Fruit fly (Drosophila melanogaster) whole organism, embryonic: Measurements from ENCODE around the gene CG33986.
A peak's percentile ranks its signal among the peaks of the same experiment; 100 is the strongest.

Source experiments
- ATbp ChIP-seq: fragments of 200-800 bp; sonication (Bioruptor generic); optimal IDR thresholded peaks from 2 replicates; lab custom pipeline; 2017; ENCODE audit warnings: missing biosample characterization, mild to moderate bottlenecking, missing genetic modification characterization, missing genetic modification reagents
- Aef1 ChIP-seq: fragments of 200-800 bp; sonication (Bioruptor generic); IDR thresholded peaks from 3 replicates; pipeline ENCODE4 v1.3.6; 2022; ENCODE audit warnings: missing biosample characterization, missing genetic modification characterization
- Atf3 ChIP-seq: fragments of 200-800 bp; sonication (Bioruptor generic); optimal IDR thresholded peaks from 3 replicates; lab custom pipeline; 2016; ENCODE audit warnings: missing biosample characterization, missing genetic modification characterization
- Bdp1 ChIP-seq: fragments of 200-800 bp; sonication (Bioruptor generic); optimal IDR thresholded peaks from 3 replicates; lab custom pipeline; 2016; ENCODE audit warnings: missing biosample characterization, missing genetic modification characterization
- CG10543 ChIP-seq: fragments of 200-800 bp; sonication (Bioruptor generic); optimal IDR thresholded peaks from 3 replicates; lab custom pipeline; 2017; ENCODE audit warnings: missing biosample characterization, mild to moderate bottlenecking, missing genetic modification characterization, moderate library complexity
- CG11695 ChIP-seq: fragments of 200-800 bp; sonication (Bioruptor generic); IDR thresholded peaks from 3 replicates; pipeline ENCODE4 v1.3.6; 2022; ENCODE audit warnings: missing biosample characterization, missing genetic modification characterization
- CG12659 ChIP-seq: fragments of 200-800 bp; sonication (Bioruptor generic); optimal IDR thresholded peaks from 3 replicates; lab custom pipeline; 2017; ENCODE audit warnings: mild to moderate bottlenecking, missing biosample characterization, missing genetic modification reagents, missing genetic modification characterization
- CG17912 ChIP-seq: fragments of 200-800 bp; sonication (Bioruptor generic); optimal IDR thresholded peaks from 2 replicates; lab custom pipeline; 2018; ENCODE audit warnings: missing biosample characterization, mild to moderate bottlenecking, missing genetic modification characterization
- CG1832 ChIP-seq: fragments of 200-800 bp; sonication (Bioruptor generic); optimal IDR thresholded peaks from 2 replicates; lab custom pipeline; 2017; ENCODE audit warnings: missing biosample characterization, mild to moderate bottlenecking, missing genetic modification characterization, inconsistent platforms
- CG31441 ChIP-seq: fragments of 200-800 bp; sonication (Bioruptor generic); IDR thresholded peaks from 2 replicates; pipeline ENCODE4 v1.3.6; 2022; ENCODE audit warnings: missing biosample characterization, missing genetic modification characterization
- CG32772 ChIP-seq: fragments of 200-800 bp; sonication (Bioruptor generic); IDR thresholded peaks from 2 replicates; pipeline ENCODE4 v1.3.6; 2022; ENCODE audit warnings: missing biosample characterization, missing genetic modification characterization
- CG3726 ChIP-seq: fragments of 200-800 bp; sonication (Bioruptor generic); IDR thresholded peaks from 3 replicates; pipeline ENCODE4, ENCODE4 v1.3.6; 2022; ENCODE audit warnings: missing biosample characterization, missing genetic modification characterization
- CG3847 ChIP-seq: fragments of 200-800 bp; sonication (Bioruptor generic); IDR thresholded peaks from 2 replicates; pipeline ENCODE4 v1.3.6; 2022; ENCODE audit warnings: missing biosample characterization, missing genetic modification characterization
- CG6254 ChIP-seq: fragments of 200-800 bp; sonication (Bioruptor generic); optimal IDR thresholded peaks from 3 replicates; lab custom pipeline; 2017; ENCODE audit warnings: mild to moderate bottlenecking, missing biosample characterization, missing genetic modification reagents, missing genetic modification characterization
- CG7963 ChIP-seq: fragments of 200-800 bp; sonication (Bioruptor generic); IDR thresholded peaks from 3 replicates; pipeline ENCODE4 v1.3.6; 2022; ENCODE audit warnings: missing biosample characterization, missing genetic modification characterization; ENCODE audit not compliant: partially characterized antibody
- CG8924 ChIP-seq: fragments of 200-800 bp; optimal IDR thresholded peaks from 3 replicates; lab custom pipeline; 2019; ENCODE audit warnings: missing biosample characterization, mild to moderate bottlenecking, missing genetic modification characterization, moderate library complexity
- Dek ChIP-seq: fragments of 200-800 bp; sonication (Bioruptor generic); optimal IDR thresholded peaks from 3 replicates; lab custom pipeline; 2019; ENCODE audit warnings: missing biosample characterization, mild to moderate bottlenecking, missing genetic modification characterization, moderate library complexity
- Dfd ChIP-seq, 2 experiments: fragments of >200 bp; optimal IDR thresholded peaks; 2 replicates each; lab custom pipeline; 2017; ENCODE audit warnings: missing biosample characterization in 2 of 2, missing genetic modification characterization in 2 of 2
- Ets65A ChIP-seq: fragments of 200-800 bp; sonication (Bioruptor generic); peaks from one replicate; lab custom pipeline; 2016; ENCODE audit warnings: missing biosample characterization, missing genetic modification characterization
- Hr51 ChIP-seq, 2 experiments: fragments of 200-800 bp; sonication (Bioruptor generic); optimal IDR thresholded peaks; 2 replicates in 1 of 2; 3 replicates in 1 of 2; lab custom pipeline; 2016 to 2018; ENCODE audit warnings: missing biosample characterization in 2 of 2, missing genetic modification characterization in 2 of 2, mild to moderate bottlenecking in 1 of 2, moderate library complexity in 1 of 2
- MESR4 ChIP-seq: fragments of 200-800 bp; sonication (Bioruptor generic); optimal IDR thresholded peaks from 2 replicates; lab custom pipeline; 2018; ENCODE audit warnings: missing biosample characterization, mild to moderate bottlenecking, missing genetic modification characterization, moderate library complexity
- Mad ChIP-seq: fragments of 200-800 bp; sonication (Bioruptor generic); optimal IDR thresholded peaks from 2 replicates; lab custom pipeline; 2016; ENCODE audit warnings: missing biosample characterization, missing genetic modification characterization
- NK7.1 ChIP-seq: fragments of 200-800 bp; sonication (Bioruptor generic); optimal IDR thresholded peaks from 3 replicates; lab custom pipeline; 2016; ENCODE audit warnings: missing biosample characterization, missing genetic modification characterization
- Opbp ChIP-seq: fragments of 200-800 bp; sonication (Bioruptor generic); IDR thresholded peaks from 3 replicates; pipeline ENCODE4 v1.3.6; 2022; ENCODE audit warnings: missing biosample characterization, missing genetic modification characterization; ENCODE audit not compliant: partially characterized antibody
- TFAM ChIP-seq: fragments of 200-800 bp; sonication (Bioruptor generic); optimal IDR thresholded peaks from 2 replicates; lab custom pipeline; 2017; ENCODE audit warnings: missing biosample characterization, missing genetic modification characterization, inconsistent platforms
- ac ChIP-seq: fragments of 200-800 bp; sonication (Bioruptor generic); optimal IDR thresholded peaks from 3 replicates; lab custom pipeline; 2017; ENCODE audit warnings: missing biosample characterization, mild to moderate bottlenecking, missing genetic modification characterization
- bowl ChIP-seq: fragments of 200-800 bp; sonication (Bioruptor generic); IDR thresholded peaks from 2 replicates; pipeline ENCODE4 v1.3.6; 2022; ENCODE audit warnings: missing biosample characterization, missing genetic modification characterization
- br ChIP-seq: fragments of >200 bp; optimal IDR thresholded peaks from 2 replicates; lab custom pipeline; 2017
- cad ChIP-seq: fragments of >200 bp; optimal IDR thresholded peaks from 2 replicates; lab custom pipeline; 2017; ENCODE audit warnings: missing biosample characterization, missing genetic modification characterization
- chn ChIP-seq: fragments of 200-800 bp; sonication (Bioruptor generic); optimal IDR thresholded peaks from 2 replicates; lab custom pipeline; 2016; ENCODE audit warnings: missing biosample characterization, missing genetic modification characterization
- dimm ChIP-seq: fragments of 200-800 bp; sonication (Bioruptor generic); IDR thresholded peaks from 2 replicates; pipeline ENCODE4 v1.3.6; 2022; ENCODE audit warnings: missing biosample characterization, missing genetic modification characterization
- dm ChIP-seq: fragments of 200-800 bp; sonication (Bioruptor generic); optimal IDR thresholded peaks from 3 replicates; lab custom pipeline; 2016; ENCODE audit warnings: missing biosample characterization, missing genetic modification characterization
- en ChIP-seq: fragments of 200-800 bp; sonication (Bioruptor generic); optimal IDR thresholded peaks from 2 replicates; lab custom pipeline; 2016; ENCODE audit warnings: missing biosample characterization, missing genetic modification characterization
- eve ChIP-seq, 2 experiments: fragments of >200 bp; optimal IDR thresholded peaks; 2 replicates each; lab custom pipeline; 2017; ENCODE audit warnings: missing biosample characterization in 2 of 2, missing genetic modification characterization in 2 of 2
- exex ChIP-seq: fragments of 200-800 bp; sonication (Bioruptor generic); optimal IDR thresholded peaks from 4 replicates; lab custom pipeline; 2018; ENCODE audit warnings: missing biosample characterization, mild to moderate bottlenecking, missing genetic modification characterization, moderate library complexity
- fd102C ChIP-seq: fragments of 200-800 bp; sonication (Bioruptor generic); optimal IDR thresholded peaks from 2 replicates; lab custom pipeline; 2018; ENCODE audit warnings: missing biosample characterization, mild to moderate bottlenecking, missing genetic modification characterization, moderate library complexity
- fu2 ChIP-seq: fragments of 200-800 bp; sonication (Bioruptor generic); optimal IDR thresholded peaks from 2 replicates; lab custom pipeline; 2016; ENCODE audit warnings: missing biosample characterization, missing genetic modification characterization
- gcm2 ChIP-seq: fragments of 200-800 bp; sonication (Bioruptor generic); optimal IDR thresholded peaks from 2 replicates; lab custom pipeline; 2016; ENCODE audit warnings: missing biosample characterization, missing genetic modification characterization
- h ChIP-seq: fragments of >200 bp; optimal IDR thresholded peaks from 2 replicates; lab custom pipeline; 2017
- ham ChIP-seq: fragments of 200-800 bp; sonication (Bioruptor generic); IDR thresholded peaks from 2 replicates; pipeline ENCODE4 v1.3.6; 2022; ENCODE audit warnings: missing biosample characterization, missing genetic modification characterization
- ken ChIP-seq: fragments of 200-800 bp; sonication (Bioruptor generic); IDR thresholded peaks from 3 replicates; pipeline ENCODE4 v1.3.6; 2022; ENCODE audit warnings: missing biosample characterization, missing genetic modification characterization
- oc ChIP-seq: fragments of 200-800 bp; sonication (Bioruptor generic); optimal IDR thresholded peaks from 2 replicates; lab custom pipeline; 2018; ENCODE audit warnings: missing biosample characterization, mild to moderate bottlenecking, missing genetic modification characterization, moderate library complexity
- prd ChIP-seq, 3 experiments: fragments of >200 bp in 2 of 3; fragments of 200-800 bp in 1 of 3; sonication (Bioruptor generic) in 1 of 3; optimal IDR thresholded peaks in 2 of 3; IDR thresholded peaks in 1 of 3; 2 replicates in 2 of 3; 3 replicates in 1 of 3; pipeline versions ENCODE4 v1.3.6 to Lab custom; 2017 to 2022; ENCODE audit warnings: missing biosample characterization in 1 of 3, missing genetic modification characterization in 1 of 3
- pros ChIP-seq: fragments of 200-800 bp; sonication (Bioruptor generic); optimal IDR thresholded peaks from 3 replicates; lab custom pipeline; 2019; ENCODE audit warnings: missing biosample characterization, mild to moderate bottlenecking, missing genetic modification characterization, moderate library complexity
- ranshi ChIP-seq: fragments of 200-800 bp; sonication (Bioruptor generic); IDR thresholded peaks from 2 replicates; pipeline ENCODE4 v1.3.6; 2022; ENCODE audit warnings: missing biosample characterization, missing genetic modification characterization
- scrt ChIP-seq: fragments of 200-800 bp; sonication (Bioruptor generic); optimal IDR thresholded peaks from 2 replicates; lab custom pipeline; 2018; ENCODE audit warnings: missing biosample characterization, mild to moderate bottlenecking, missing genetic modification characterization, moderate library complexity
- sqz ChIP-seq: fragments of 200-800 bp; sonication (Bioruptor generic); optimal IDR thresholded peaks from 3 replicates; lab custom pipeline; 2018; ENCODE audit warnings: missing biosample characterization, mild to moderate bottlenecking, missing genetic modification characterization
- wek ChIP-seq: fragments of 200-800 bp; sonication (Bioruptor generic); optimal IDR thresholded peaks from 3 replicates; lab custom pipeline; 2018; ENCODE audit warnings: missing biosample characterization, mild to moderate bottlenecking, missing genetic modification characterization, moderate library complexity
- wor ChIP-seq: fragments of 200-800 bp; sonication (Bioruptor generic); IDR thresholded peaks from 2 replicates; pipeline ENCODE4 v1.3.6; 2022; ENCODE audit warnings: missing biosample characterization, missing genetic modification characterization
- zf30C ChIP-seq: fragments of 200-800 bp; sonication (Bioruptor generic); optimal IDR thresholded peaks from 3 replicates; lab custom pipeline; 2018; ENCODE audit warnings: missing biosample characterization, mild to moderate bottlenecking, missing genetic modification characterization
- zfh2 ChIP-seq: fragments of 200-800 bp; sonication (Bioruptor generic); optimal IDR thresholded peaks from 2 replicates; lab custom pipeline; 2016; ENCODE audit warnings: missing biosample characterization, missing genetic modification characterization

The CG33986 gene

dm6 chr3L:15523806-15524346 lies 1.2 kb downstream of the CG33986 start, which contains the start of gene CG7945 (continued):
- TF ChIP-seq CG7963 (GFP tag; lab: Robert Waterston, UW) (peak; percentile 49; the same call in 2 of the 3 replicates), CG8924 (tag; lab: Kevin White, UChicago) (peak; percentile 35), Ets65A (GFP tag; lab: Kevin White, UChicago) (no peak), eve (GFP tag; optimal IDR thresholded peaks at IDR 0.05; lab: Kevin White, UChicago) (peak in 1 of 2 experiments; percentile 79), oc (tag; lab: Kevin White, UChicago) (no peak), ham (GFP tag; lab: Robert Waterston, UW) (no peak), en (no peak), TFAM (GFP tag; lab: Kevin White, UChicago) (no peak), Atf3 (GFP tag; lab: Kevin White, UChicago) (no peak), Opbp (GFP tag; lab: Robert Waterston, UW) (peak; percentile 71; the same call in 2 of the 3 replicates), CG31441 (GFP tag; lab: Robert Waterston, UW) (no peak), exex (tag; lab: Kevin White, UChicago) (peak; percentile 29), Mad (GFP tag; lab: Kevin White, UChicago) (no peak), fu2 (GFP tag; lab: Kevin White, UChicago) (no peak), gcm2 (no peak), sqz (no peak), Dfd (GFP tag; optimal IDR thresholded peaks at IDR 0.05; lab: Kevin White, UChicago) (no peak), CG17912 (GFP tag; lab: Kevin White, UChicago) (no peak), CG11695 (GFP tag; lab: Robert Waterston, UW) (no peak), wek (GFP tag; lab: Kevin White, UChicago) (no peak), Dek (tag; lab: Kevin White, UChicago) (no peak), cad (GFP tag; lab: Kevin White, UChicago) (no peak), zfh2 (GFP tag; lab: Kevin White, UChicago) (no peak), NK7.1 (GFP tag; lab: Kevin White, UChicago) (no peak), Aef1 (no peak), fd102C (GFP tag; lab: Kevin White, UChicago) (no peak), CG10543 (GFP tag; lab: Kevin White, UChicago) (no peak), ranshi (GFP tag; lab: Robert Waterston, UW) (no peak), Hr51 (GFP tag; optimal IDR thresholded peaks at IDR 0.05; lab: Kevin White, UChicago) (no peak), Bdp1 (GFP tag; lab: Kevin White, UChicago) (no peak), ATbp (GFP tag; lab: Kevin White, UChicago) (no peak), CG6254 (GFP tag; lab: Kevin White, UChicago) (no peak), MESR4 (GFP tag; lab: Kevin White, UChicago) (peak; percentile 69), scrt (no peak), CG3726 (GFP tag; lab: Robert Waterston, UW) (no peak), dimm (GFP tag; lab: Robert Waterston, UW) (no peak), chn (GFP tag; lab: Kevin White, UChicago) (no peak), br (lab: Kevin White, UChicago) (no peak), pros (GFP tag; lab: Kevin White, UChicago) (no peak), dm (no peak), ken (GFP tag; lab: Robert Waterston, UW) (no peak), CG3847 (no peak), zf30C (GFP tag; lab: Kevin White, UChicago) (no peak), CG32772 (GFP tag; lab: Robert Waterston, UW) (no peak), wor (GFP tag; lab: Robert Waterston, UW) (no peak), h (lab: Kevin White, UChicago) (no peak), CG12659 (peak; percentile 68), ac (GFP tag; lab: Kevin White, UChicago) (no peak), prd (optimal IDR thresholded peaks at IDR 0.05; lab: Kevin White, UChicago) (no peak), prd (GFP tag; IDR thresholded peaks at IDR 0.05; lab: Robert Waterston, UW) (no peak), bowl (GFP tag; lab: Robert Waterston, UW) (no peak), CG1832 (no peak)
